Worm (Caenorhabditis elegans): ENCODE measurements around the gene rnp-5.

Gene rnp-5

ce11 chrIII:831961-832360 lies 21.7 kb downstream of the rnp-5 start, which contains the start of gene ceeh-1:
Gene ceeh-1 (minus strand): TSS chrIII:832277.
- no peak for TF ChIP-seq nhr-237 (tag; optimal IDR thresholded peaks at IDR 0.05)
- TF ChIP-seq hlh-1 (tag; optimal IDR thresholded peaks at IDR 0.05) = no peak
- no peak for TF ChIP-seq nhr-76 (tag; optimal IDR thresholded peaks at IDR 0.05)
- no peak for TF ChIP-seq pha-4 (tag; optimal IDR thresholded peaks at IDR 0.05)
- TF ChIP-seq bed-3 (GFP tag; optimal IDR thresholded peaks at IDR 0.05) = no peak
- TF ChIP-seq sem-2 (GFP tag; optimal IDR thresholded peaks at IDR 0.05) = no peak
- TF ChIP-seq ceh-39 (tag; optimal IDR thresholded peaks at IDR 0.05) = no peak
- no peak for TF ChIP-seq nhr-28 (tag; optimal IDR thresholded peaks at IDR 0.05)
- TF ChIP-seq elt-3 (tag; optimal IDR thresholded peaks at IDR 0.05) = no peak
- no peak for TF ChIP-seq unc-120 (tag; optimal IDR thresholded peaks at IDR 0.05; ENCODE audit: poor library complexity, severe bottlenecking)

ce11 chrIII:825256-825655 lies 28.5 kb downstream of the rnp-5 start:
- TF ChIP-seq lin-32 (GFP tag; optimal IDR thresholded peaks at IDR 0.05) = no peak

- TF ChIP-seq zip-8 (tag; optimal IDR thresholded peaks at IDR 0.05) (no peak), unc-62 (GFP tag; optimal IDR thresholded peaks at IDR 0.05) (peak; percentile 43), mab-5 (tag; optimal IDR thresholded peaks at IDR 0.05) (no peak)
These were observed 31.0 kb downstream of the rnp-5 start, which contains the start of gene clec-149 for ce11 chrIII:822546-823272. Gene clec-149 (plus strand): TSS chrIII:823222.

ce11 chrIII:819313-819712 lies 34.4 kb downstream of the rnp-5 start:
- TF ChIP-seq drap-1 (GFP tag; optimal IDR thresholded peaks at IDR 0.05) (no peak), ceh-43 (GFP tag; optimal IDR thresholded peaks at IDR 0.05) (no peak), unc-120 (tag; optimal IDR thresholded peaks at IDR 0.05; ENCODE audit: poor library complexity, severe bottlenecking) (no peak), ces-1 (GFP tag; optimal IDR thresholded peaks at IDR 0.05) (no peak), mls-2 (tag; optimal IDR thresholded peaks at IDR 0.05) (no peak), ztf-11 (tag; optimal IDR thresholded peaks at IDR 0.05) (no peak), pha-4 (tag; optimal IDR thresholded peaks at IDR 0.05) (no peak), ceh-39 (tag; optimal IDR thresholded peaks at IDR 0.05) (no peak), elt-1 (tag; optimal IDR thresholded peaks at IDR 0.05; ENCODE audit: borderline replicate concordance, insufficient read depth) (no peak), mab-5 (tag; optimal IDR thresholded peaks at IDR 0.05) (no peak), flh-1 (GFP tag; optimal IDR thresholded peaks at IDR 0.05) (no peak)

- TF ChIP-seq mep-1 (tag; optimal IDR thresholded peaks at IDR 0.05) = no peak
- TF ChIP-seq cnd-1 (tag; optimal IDR thresholded peaks at IDR 0.05) = no peak
- no peak for TF ChIP-seq blmp-1 (tag; optimal IDR thresholded peaks at IDR 0.05)
- no peak for TF ChIP-seq ceh-43 (GFP tag; optimal IDR thresholded peaks at IDR 0.05)
- no peak for TF ChIP-seq pha-4 (tag; optimal IDR thresholded peaks at IDR 0.05)
These were observed 37.9 kb downstream of the rnp-5 start, which contains the start of gene dac-1 for ce11 chrIII:815845-816244. Gene dac-1 (plus strand): TSS chrIII:816145.

- TF ChIP-seq tbx-8 (GFP tag; optimal IDR thresholded peaks at IDR 0.05) (no peak), lin-13 (tag; optimal IDR thresholded peaks at IDR 0.05) (no peak)
These were observed 42.2 kb downstream of the rnp-5 start, which contains the start of gene daf-7 for ce11 chrIII:811544-811943. Gene daf-7 (plus strand): TSS chrIII:811844.
